Worm (Caenorhabditis elegans) whole organism, L4/young adult: ENCODE data around the gene D1014.6.

ENCODE experiments used
- W03F9.2 ChIP-seq: fragments of 150-350 bp; optimal IDR thresholded peaks from 2 replicates; lab custom pipeline; 2014; ENCODE audit warnings: missing biosample characterization, missing genetic modification characterization
- dao-5 ChIP-seq: sonication (generic microtip); optimal IDR thresholded peaks from 2 replicates; lab custom pipeline; 2016; ENCODE audit warnings: missing genotype, missing genetic modification characterization, moderate library complexity, missing compliant biosample characterization
- him-1 ChIP-seq: sonication (generic microtip); optimal IDR thresholded peaks from 2 replicates; lab custom pipeline; 2016; ENCODE audit warnings: missing genotype, missing genetic modification reagents, missing genetic modification characterization, missing compliant biosample characterization

Gene D1014.6

DNA sequence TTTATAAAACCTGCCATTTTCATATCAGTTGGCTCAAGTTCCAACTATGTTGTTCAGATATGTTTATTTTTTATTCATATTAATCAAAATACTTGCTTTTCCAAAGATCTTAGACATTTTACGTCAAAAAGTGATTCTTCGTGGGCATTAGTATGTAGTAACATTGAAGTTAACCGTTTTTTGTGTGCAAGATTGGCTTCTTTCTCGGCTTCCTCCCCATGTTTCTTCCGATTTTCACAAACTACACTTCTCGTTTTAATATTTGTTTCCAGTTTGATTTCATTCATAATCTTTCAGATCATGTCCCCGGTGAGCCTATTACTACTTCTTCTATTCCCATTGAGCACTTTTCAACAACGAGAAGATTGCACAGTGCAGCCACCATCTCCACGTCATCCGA, 36.5 kb downstream of the D1014.6 start, which contains the start of gene sul-2:
Gene sul-2 (plus strand): TSS at position 301 of the 400 bp plus-strand sequence.
- TF ChIP-seq dao-5 (no peak), him-1 (tag; lab: Kevin White, UChicago) (no peak), W03F9.2 (tag; lab: Kevin White, UChicago) (no peak)

DNA sequence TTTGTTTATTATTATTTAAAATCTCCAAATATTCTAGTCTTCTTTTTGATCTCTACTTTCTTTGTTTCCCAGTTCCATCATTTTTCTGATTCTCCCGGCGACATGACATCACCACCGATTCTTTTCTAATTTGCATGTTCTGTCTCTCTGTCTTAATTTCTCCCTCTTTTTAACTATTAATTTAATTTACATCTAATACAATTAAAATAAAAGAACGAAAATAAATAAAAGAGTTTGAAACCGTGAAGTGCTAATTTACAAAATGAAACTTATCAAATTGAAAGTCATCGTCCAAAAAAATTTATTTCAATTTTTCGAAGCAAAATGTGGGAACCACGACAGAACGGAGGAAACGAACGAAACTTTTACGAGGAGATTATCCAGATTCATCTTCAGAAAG, 38.7 kb downstream of the D1014.6 start, which contains the start of gene F20D6.6:
Gene F20D6.6 (plus strand): TSS at position 301 of the 400 bp plus-strand sequence.
- no peak for TF ChIP-seq W03F9.2 (tag; lab: Kevin White, UChicago)
- no peak for TF ChIP-seq dao-5
- no peak for TF ChIP-seq him-1 (tag; lab: Kevin White, UChicago)

DNA sequence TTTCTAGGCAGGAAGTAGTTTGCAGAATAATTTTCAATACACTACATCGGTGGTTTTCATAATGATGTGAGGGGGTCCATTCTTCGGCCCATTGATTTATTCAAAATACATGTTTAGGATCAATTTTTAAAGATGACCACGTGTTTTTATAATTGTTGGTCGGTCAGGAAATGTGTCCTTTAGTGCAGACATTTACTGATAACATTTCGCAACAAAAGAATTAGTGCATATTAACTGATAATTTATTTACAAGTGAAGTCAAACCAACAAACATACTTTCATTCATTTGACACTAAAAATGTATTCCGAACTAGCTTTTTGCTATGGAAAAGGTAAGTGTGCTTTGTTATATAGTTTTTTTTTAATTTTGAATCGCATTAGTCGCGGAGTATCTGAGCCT, 40.7 kb downstream of the D1014.6 start, which contains the start of gene F20D6.5:
Gene F20D6.5 (plus strand): TSS at position 259 of the 400 bp plus-strand sequence.
- no peak for TF ChIP-seq dao-5
- TF ChIP-seq him-1 (tag; lab: Kevin White, UChicago) = no peak
- no peak for TF ChIP-seq W03F9.2 (tag; lab: Kevin White, UChicago)

DNA sequence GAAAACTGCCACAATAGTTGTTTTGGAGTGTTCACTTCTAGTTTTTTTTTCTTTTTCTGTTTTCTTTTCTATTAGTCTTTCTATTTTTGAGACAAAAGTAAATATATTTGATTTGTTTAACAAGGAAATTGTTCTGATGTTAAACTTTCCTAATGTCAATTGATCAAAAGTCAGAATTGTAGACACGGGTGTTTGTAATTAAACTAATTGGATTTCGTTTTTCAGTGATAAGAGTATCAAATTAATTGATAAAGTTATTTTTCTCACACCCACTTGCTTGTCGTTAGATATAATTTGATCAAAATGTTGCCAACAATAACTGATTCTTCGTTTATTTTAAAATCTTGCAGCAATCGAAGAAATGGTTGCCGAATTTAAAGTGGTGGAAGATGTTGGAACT, 42.2 kb downstream of the D1014.6 start:
- no peak for TF ChIP-seq dao-5
- TF ChIP-seq W03F9.2 (tag; lab: Kevin White, UChicago) = no peak
- no peak for TF ChIP-seq him-1 (tag; lab: Kevin White, UChicago)

- TF ChIP-seq dao-5 = no peak
- TF ChIP-seq him-1 (tag; lab: Kevin White, UChicago) = no peak
- TF ChIP-seq W03F9.2 (tag; lab: Kevin White, UChicago) = no peak
These were observed 47.4 kb downstream of the D1014.6 start, which contains the start of gene F20D6.8 for ce11 chrV:8168219-8168962. Gene F20D6.8 (minus strand): TSS chrV:8168269.

DNA sequence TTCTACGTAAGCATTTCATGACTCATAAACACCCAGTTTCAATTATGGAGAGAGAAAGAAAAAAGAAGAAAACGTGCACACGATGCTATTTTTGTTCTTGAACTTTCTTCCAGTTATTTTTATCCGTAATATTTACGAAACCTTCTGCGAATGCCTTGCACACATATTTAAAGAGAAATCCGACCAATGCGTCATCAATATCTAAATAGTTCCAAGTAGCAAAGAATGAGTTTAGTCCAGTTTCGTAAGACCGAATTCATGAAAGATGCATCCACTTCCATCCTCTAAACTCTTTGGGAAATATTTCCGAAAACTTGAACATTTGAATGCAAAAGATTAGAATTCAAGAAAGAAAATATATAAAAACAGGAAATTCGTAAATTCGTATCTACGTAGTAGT, 48.2 kb downstream of the D1014.6 start:
- TF ChIP-seq W03F9.2 (tag; lab: Kevin White, UChicago) (no peak), him-1 (tag; lab: Kevin White, UChicago) (no peak), dao-5 (no peak)

- TF ChIP-seq dao-5 = no peak
- TF ChIP-seq W03F9.2 (tag; lab: Kevin White, UChicago) = no peak
- no peak for TF ChIP-seq him-1 (tag; lab: Kevin White, UChicago)
These were observed 49.3 kb downstream of the D1014.6 start for ce11 chrV:8170300-8170699.

- TF ChIP-seq dao-5 = no peak
- TF ChIP-seq him-1 (tag; lab: Kevin White, UChicago) = no peak
- TF ChIP-seq W03F9.2 (tag; lab: Kevin White, UChicago) = no peak
These were observed 50.7 kb downstream of the D1014.6 start for ce11 chrV:8171688-8172087.
